Worm (Caenorhabditis elegans): ENCODE data around the gene mls-2.

DNA sequence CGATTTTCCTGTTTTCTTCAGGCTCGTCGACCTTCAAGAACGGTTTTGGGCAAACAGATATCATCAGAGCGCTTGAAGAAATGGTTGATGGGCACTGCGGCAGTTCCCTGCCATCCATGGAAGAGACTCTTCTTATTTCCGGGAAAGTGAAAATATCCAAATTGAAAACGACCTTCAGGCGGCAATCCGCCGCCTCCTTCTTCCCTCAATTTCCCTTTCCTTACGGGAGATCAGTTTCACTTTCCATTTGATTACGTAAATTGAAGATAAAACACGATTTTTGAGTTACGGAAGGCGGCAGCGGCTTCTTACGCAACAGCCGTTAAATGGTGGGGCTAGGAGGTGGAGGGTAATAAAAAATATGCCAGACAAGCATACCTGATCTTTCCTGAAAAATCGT lies 47.7 kb upstream of the mls-2 start:
- TF ChIP-seq pag-3 (tag; optimal IDR thresholded peaks at IDR 0.05; ENCODE audit: borderline replicate concordance) = no peak
- TF ChIP-seq pqm-1 (tag; optimal IDR thresholded peaks at IDR 0.05) = no peak
- no peak for TF ChIP-seq tbx-2 (tag; optimal IDR thresholded peaks at IDR 0.05)
- TF ChIP-seq ama-1 (optimal IDR thresholded peaks at IDR 0.05) = no peak
- no peak for TF ChIP-seq hlh-30 (tag; optimal IDR thresholded peaks at IDR 0.05; ENCODE audit: insufficient read depth)
- no peak for TF ChIP-seq unc-55 (GFP tag; optimal IDR thresholded peaks at IDR 0.05)
- no peak for TF ChIP-seq fkh-6 (tag; optimal IDR thresholded peaks at IDR 0.05)
- no peak for TF ChIP-seq ceh-14 (tag; optimal IDR thresholded peaks at IDR 0.05)
- TF ChIP-seq ceh-9 (tag; optimal IDR thresholded peaks at IDR 0.05) = no peak
- no peak for TF ChIP-seq nhr-232 (tag; optimal IDR thresholded peaks at IDR 0.05)
- TF ChIP-seq syd-9 (tag; optimal IDR thresholded peaks at IDR 0.05) = no peak
- TF ChIP-seq ceh-34 (tag; optimal IDR thresholded peaks at IDR 0.05) = no peak
- TF ChIP-seq dve-1 (tag; optimal IDR thresholded peaks at IDR 0.05) = no peak
